Worm (Caenorhabditis elegans): Measurements from ENCODE around the gene snu-66.

snu-66 gene

DNA sequence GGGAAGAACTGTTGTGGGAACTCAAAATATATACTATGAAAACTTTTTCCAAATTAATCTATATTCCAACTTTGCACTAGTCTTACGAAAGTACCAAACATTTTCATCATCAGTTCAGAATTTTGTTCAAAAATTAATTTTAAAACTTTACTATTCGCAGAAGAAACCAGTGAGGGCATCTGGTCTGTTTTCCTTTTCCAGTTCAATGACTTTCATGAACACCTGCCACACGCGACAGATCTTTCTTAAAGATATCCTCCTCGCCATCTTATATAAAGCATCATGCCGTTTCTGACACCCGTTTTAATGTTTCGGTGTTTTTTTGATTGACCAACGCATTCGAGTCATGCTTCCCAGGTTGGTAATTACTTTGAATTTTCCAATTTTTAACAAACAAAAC, 42.5 kb downstream of the snu-66 start, which contains the start of gene C54F6.3:
Gene C54F6.3 (plus strand): TSS at position 301 of the 400 bp plus-strand sequence.
- TF ChIP-seq W03F9.2 (tag; optimal IDR thresholded peaks at IDR 0.05) = no peak
- TF ChIP-seq him-1 (tag; optimal IDR thresholded peaks at IDR 0.05) = no peak
- TF ChIP-seq dao-5 (tag; optimal IDR thresholded peaks at IDR 0.05) = no peak

DNA sequence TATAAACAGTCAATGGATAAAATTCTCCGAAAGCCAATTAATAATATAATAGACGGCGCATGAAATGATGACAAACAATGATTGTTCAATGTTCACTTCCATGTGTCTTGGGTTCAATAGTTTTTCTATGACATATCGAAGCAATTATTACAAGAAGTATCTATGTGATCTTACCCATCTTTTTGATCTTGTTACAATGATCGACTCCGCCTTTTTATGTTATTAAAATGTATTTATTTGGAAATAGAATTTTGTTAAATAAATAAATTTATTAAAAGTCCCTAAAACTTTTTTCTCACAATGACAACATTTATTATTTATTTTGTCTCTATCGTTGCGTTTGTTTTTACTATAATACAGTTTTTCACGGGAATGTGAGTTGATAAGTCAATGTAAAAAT, 45.6 kb downstream of the snu-66 start, which contains the start of gene swt-2:
Gene swt-2 (plus strand): TSS at position 301 of the 400 bp plus-strand sequence.
- TF ChIP-seq W03F9.2 (tag; optimal IDR thresholded peaks at IDR 0.05) (no peak), him-1 (tag; optimal IDR thresholded peaks at IDR 0.05) (no peak), dao-5 (tag; optimal IDR thresholded peaks at IDR 0.05) (no peak)

DNA sequence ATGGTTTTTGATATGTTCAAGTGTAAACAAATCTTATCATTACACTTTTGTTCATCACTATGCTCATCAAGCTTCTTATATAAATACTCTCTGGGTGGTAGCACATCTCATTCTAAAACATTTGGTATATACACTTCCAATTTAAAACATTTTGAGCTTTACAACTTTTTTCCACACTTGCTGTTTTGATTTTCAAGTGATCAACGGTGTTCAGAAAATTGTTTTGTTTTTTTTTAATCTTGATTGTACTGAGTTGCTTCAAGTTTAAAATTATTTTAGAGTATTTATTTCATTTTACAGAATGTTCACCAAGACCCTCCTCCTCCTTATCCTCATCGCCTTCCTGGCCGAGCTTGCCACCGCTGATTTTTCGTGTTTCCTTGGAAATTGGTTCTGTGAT, 46.7 kb downstream of the snu-66 start, which contains the start of gene C54F6.5:
Gene C54F6.5 (plus strand): TSS at position 301 of the 400 bp plus-strand sequence.
- TF ChIP-seq dao-5 (tag; optimal IDR thresholded peaks at IDR 0.05) = no peak
- no peak for TF ChIP-seq him-1 (tag; optimal IDR thresholded peaks at IDR 0.05)
- TF ChIP-seq W03F9.2 (tag; optimal IDR thresholded peaks at IDR 0.05) = no peak

DNA sequence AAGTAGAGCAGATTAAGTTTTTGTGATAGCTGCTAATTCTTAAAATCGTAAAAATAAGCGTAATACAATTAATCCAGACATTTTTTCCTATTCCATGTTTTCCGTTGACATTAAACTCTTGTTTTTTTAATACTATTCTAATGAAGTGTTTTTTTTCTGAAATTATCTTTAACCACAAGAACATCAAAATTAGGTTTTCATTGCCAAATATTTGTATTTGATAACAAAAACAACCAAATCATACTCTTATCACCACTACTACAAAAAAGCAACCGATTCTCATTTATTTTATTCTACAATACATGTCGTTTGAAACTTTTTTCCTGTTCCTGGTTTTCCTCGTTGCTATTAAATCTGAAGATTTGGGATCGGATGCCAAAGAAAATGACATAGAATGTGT, 48.3 kb downstream of the snu-66 start, which contains the start of gene C54F6.17:
Gene C54F6.17 (plus strand): TSS at position 301 of the 400 bp plus-strand sequence.
- TF ChIP-seq dao-5 (tag; optimal IDR thresholded peaks at IDR 0.05) = no peak
- TF ChIP-seq W03F9.2 (tag; optimal IDR thresholded peaks at IDR 0.05) = no peak
- no peak for TF ChIP-seq him-1 (tag; optimal IDR thresholded peaks at IDR 0.05)

DNA sequence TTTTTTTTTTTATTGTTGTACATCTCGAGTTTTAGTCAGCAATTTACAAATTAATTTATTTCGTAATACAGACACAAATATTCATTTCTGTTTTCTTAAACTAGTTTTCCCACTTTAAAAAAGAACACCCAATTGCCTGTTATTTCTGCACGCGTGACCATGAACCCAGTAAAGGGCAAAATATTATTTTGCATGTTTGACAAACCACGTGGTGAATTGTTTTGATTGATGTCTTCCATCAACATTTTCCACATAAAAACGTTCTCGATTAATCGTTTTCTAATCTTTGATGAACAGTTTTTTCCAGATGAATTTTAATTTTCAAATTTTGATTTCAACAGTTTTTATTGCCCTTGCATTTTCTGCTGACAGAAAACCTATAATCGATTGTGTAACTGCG, 49.8 kb downstream of the snu-66 start, which contains the start of gene C54F6.18:
Gene C54F6.18 (plus strand): TSS at position 301 of the 400 bp plus-strand sequence.
- no peak for TF ChIP-seq W03F9.2 (tag; optimal IDR thresholded peaks at IDR 0.05)
- no peak for TF ChIP-seq dao-5 (tag; optimal IDR thresholded peaks at IDR 0.05)
- no peak for TF ChIP-seq him-1 (tag; optimal IDR thresholded peaks at IDR 0.05)

DNA sequence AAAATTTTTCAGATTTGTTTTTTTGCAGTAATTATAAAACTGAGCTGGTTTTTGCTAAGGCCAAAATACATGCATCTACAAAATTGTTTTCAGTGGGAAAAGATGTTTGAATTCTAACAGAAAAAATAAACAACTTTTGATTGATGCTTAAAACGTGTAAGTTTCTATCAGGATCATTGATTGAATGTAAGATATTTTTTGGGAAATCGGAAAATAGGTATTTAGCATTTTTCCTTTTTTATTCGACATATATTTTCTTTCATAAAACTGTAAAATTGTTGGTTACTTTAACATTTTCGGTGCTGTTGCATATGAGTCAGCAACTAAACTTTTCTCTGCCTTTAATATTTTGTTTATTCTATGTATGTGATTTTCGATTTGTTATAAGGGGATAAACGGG, 51.0 kb downstream of the snu-66 start, which contains the start of gene C54F6.20:
Gene C54F6.20 (plus strand): TSS at position 301 of the 400 bp plus-strand sequence.
- TF ChIP-seq dao-5 (tag; optimal IDR thresholded peaks at IDR 0.05) (no peak), W03F9.2 (tag; optimal IDR thresholded peaks at IDR 0.05) (no peak), him-1 (tag; optimal IDR thresholded peaks at IDR 0.05) (no peak)

DNA sequence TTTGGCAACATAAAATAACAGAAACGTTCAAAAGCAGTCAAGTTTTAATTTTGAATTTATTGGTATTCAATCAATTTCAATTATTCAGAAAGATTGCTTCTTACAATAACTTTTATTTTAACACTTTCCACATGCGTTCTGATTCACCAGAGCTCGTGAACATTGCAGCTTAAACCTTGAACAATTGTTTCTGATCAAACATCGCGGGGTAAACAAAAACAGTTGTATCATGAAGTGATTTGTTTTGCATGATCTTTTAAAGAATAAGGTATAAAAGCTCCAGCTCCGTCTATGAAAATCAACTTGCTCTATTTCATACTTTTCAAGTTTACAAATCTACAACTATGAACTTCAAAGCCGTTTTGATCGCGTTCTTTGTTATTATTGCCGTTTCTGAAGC, 52.1 kb downstream of the snu-66 start, which contains the start of gene C54F6.6:
Gene C54F6.6 (plus strand): TSS at position 301 of the 400 bp plus-strand sequence.
- TF ChIP-seq him-1 (tag; optimal IDR thresholded peaks at IDR 0.05) (no peak), dao-5 (tag; optimal IDR thresholded peaks at IDR 0.05) (no peak), W03F9.2 (tag; optimal IDR thresholded peaks at IDR 0.05) (no peak)

DNA sequence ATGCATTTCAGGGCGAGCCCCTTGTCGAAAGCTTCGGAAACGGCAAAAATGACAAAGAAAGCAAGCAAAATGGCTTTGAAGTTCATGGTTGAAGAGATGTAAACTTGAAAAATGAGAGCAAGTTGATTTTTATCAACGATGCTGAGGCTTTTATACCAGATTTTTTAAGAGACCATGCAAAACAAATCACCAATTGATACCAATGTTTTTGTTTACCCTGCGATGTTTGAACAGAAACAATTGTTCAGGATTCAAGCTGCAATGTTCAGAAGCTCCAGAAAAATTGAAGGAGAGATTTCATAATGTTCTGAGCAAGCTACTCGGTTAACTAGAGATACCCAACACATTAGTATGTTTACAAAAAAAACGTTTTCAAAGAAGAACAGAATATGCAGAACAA, 53.2 kb downstream of the snu-66 start, which contains the start of gene C54F6.15:
Gene C54F6.15 (minus strand): TSS at position 101 of the 400 bp plus-strand sequence.
- no peak for TF ChIP-seq dao-5 (tag; optimal IDR thresholded peaks at IDR 0.05)
- TF ChIP-seq him-1 (tag; optimal IDR thresholded peaks at IDR 0.05) = no peak
- TF ChIP-seq W03F9.2 (tag; optimal IDR thresholded peaks at IDR 0.05) = no peak

All from whole organism, L4/young adult.